Fruit fly (Drosophila melanogaster) whole organism, embryonic: ENCODE results near the gene CG32436.

Experiments
- Atf6 ChIP-seq: fragments of 200-800 bp; sonication (Bioruptor generic); IDR thresholded peaks from 2 replicates; pipeline ENCODE4 v1.3.6; 2022; ENCODE audit warnings: missing biosample characterization, missing genetic modification characterization
- B-H2 ChIP-seq: fragments of 200-800 bp; sonication (Bioruptor generic); optimal IDR thresholded peaks from 2 replicates; lab custom pipeline; 2018; ENCODE audit warnings: missing biosample characterization, mild to moderate bottlenecking, missing genetic modification characterization
- CG11456 ChIP-seq: fragments of 200-800 bp; sonication (Bioruptor generic); IDR thresholded peaks from 3 replicates; pipeline ENCODE4 v1.3.6; 2022; ENCODE audit warnings: missing biosample characterization, missing genetic modification characterization
- CG11696 ChIP-seq: fragments of 200-800 bp; sonication (Bioruptor generic); IDR thresholded peaks from 2 replicates; pipeline ENCODE4 v1.3.6; 2022; ENCODE audit warnings: missing biosample characterization, missing genetic modification characterization
- CG11723 ChIP-seq: fragments of 200-800 bp; sonication (Bioruptor generic); optimal IDR thresholded peaks from 2 replicates; lab custom pipeline; 2017; ENCODE audit warnings: missing biosample characterization, mild to moderate bottlenecking, missing genetic modification characterization
- CG12659 ChIP-seq: fragments of 200-800 bp; sonication (Bioruptor generic); optimal IDR thresholded peaks from 3 replicates; lab custom pipeline; 2017; ENCODE audit warnings: mild to moderate bottlenecking, missing biosample characterization, missing genetic modification reagents, missing genetic modification characterization
- CG14441 ChIP-seq: fragments of 200-800 bp; sonication (Bioruptor generic); IDR thresholded peaks from 2 replicates; pipeline ENCODE4 v1.3.6; 2022; ENCODE audit warnings: missing biosample characterization, missing genetic modification characterization
- CG1529 ChIP-seq: fragments of 200-800 bp; sonication (Bioruptor generic); optimal IDR thresholded peaks from 3 replicates; lab custom pipeline; 2018; ENCODE audit warnings: missing biosample characterization, missing genetic modification characterization
- CG1602 ChIP-seq: fragments of 200-800 bp; sonication (Bioruptor generic); optimal IDR thresholded peaks from 3 replicates; lab custom pipeline; 2016; ENCODE audit warnings: missing biosample characterization, missing genetic modification characterization
- CG16863 ChIP-seq: fragments of 200-800 bp; sonication (Bioruptor generic); optimal IDR thresholded peaks from 3 replicates; lab custom pipeline; 2016; ENCODE audit warnings: missing biosample characterization, missing genetic modification characterization
- CG17385 ChIP-seq: fragments of 200-800 bp; sonication (Bioruptor generic); optimal IDR thresholded peaks from 3 replicates; lab custom pipeline; 2018; ENCODE audit warnings: missing biosample characterization, mild to moderate bottlenecking, missing genetic modification characterization
- CG30403 ChIP-seq: fragments of 200-800 bp; sonication (Bioruptor generic); optimal IDR thresholded peaks from 3 replicates; lab custom pipeline; 2016; ENCODE audit warnings: missing biosample characterization, missing genetic modification characterization
- CG31441 ChIP-seq: fragments of 200-800 bp; sonication (Bioruptor generic); IDR thresholded peaks from 2 replicates; pipeline ENCODE4 v1.3.6; 2022; ENCODE audit warnings: missing biosample characterization, missing genetic modification characterization
- CG3407 ChIP-seq: fragments of 200-800 bp; sonication (Bioruptor generic); optimal IDR thresholded peaks from 2 replicates; lab custom pipeline; 2018; ENCODE audit warnings: missing biosample characterization, mild to moderate bottlenecking, missing genetic modification characterization
- CG42726 ChIP-seq: fragments of 200-800 bp; sonication (Bioruptor generic); IDR thresholded peaks from 2 replicates; pipeline ENCODE4 v1.3.6; 2022; ENCODE audit warnings: missing biosample characterization, missing genetic modification characterization; ENCODE audit not compliant: partially characterized antibody
- CG7745 ChIP-seq: fragments of 200-800 bp; sonication (Bioruptor generic); optimal IDR thresholded peaks from 2 replicates; lab custom pipeline; 2018; ENCODE audit warnings: missing biosample characterization, mild to moderate bottlenecking, missing genetic modification characterization, moderate library complexity
- CG7786 ChIP-seq: fragments of 200-800 bp; sonication (Bioruptor generic); optimal IDR thresholded peaks from 2 replicates; lab custom pipeline; 2016; ENCODE audit warnings: missing biosample characterization, missing genetic modification characterization
- CG9817 ChIP-seq: fragments of 200-800 bp; sonication (Bioruptor generic); optimal IDR thresholded peaks from 2 replicates; lab custom pipeline; 2018; ENCODE audit warnings: missing biosample characterization, mild to moderate bottlenecking, missing genetic modification characterization, moderate library complexity
- CG9932 ChIP-seq: fragments of 200-800 bp; sonication (Bioruptor generic); IDR thresholded peaks from 2 replicates; pipeline ENCODE4 v1.3.6; 2022; ENCODE audit warnings: missing biosample characterization, missing genetic modification characterization
- CHES-1-like ChIP-seq: fragments of 200-800 bp; sonication (Bioruptor generic); optimal IDR thresholded peaks from 2 replicates; lab custom pipeline; 2016; ENCODE audit warnings: missing biosample characterization, missing genetic modification characterization
- Dip3 ChIP-seq: fragments of 200-800 bp; sonication (Bioruptor generic); optimal IDR thresholded peaks from 3 replicates; lab custom pipeline; 2016; ENCODE audit warnings: missing biosample characterization, missing genetic modification characterization
- Fer1 ChIP-seq: fragments of 200-800 bp; sonication (Bioruptor generic); optimal IDR thresholded peaks from 2 replicates; lab custom pipeline; 2017; ENCODE audit warnings: missing biosample characterization, mild to moderate bottlenecking, missing genetic modification characterization
- Fer2 ChIP-seq: fragments of 200-800 bp; sonication (Bioruptor generic); optimal IDR thresholded peaks from 2 replicates; lab custom pipeline; 2018; ENCODE audit warnings: missing biosample characterization, mild to moderate bottlenecking, missing genetic modification characterization, moderate library complexity
- H15 ChIP-seq: fragments of 200-800 bp; sonication (Bioruptor generic); IDR thresholded peaks from 3 replicates; pipeline ENCODE4 v1.3.6; 2022; ENCODE audit warnings: missing biosample characterization, missing genetic modification characterization
- Max ChIP-seq: fragments of 200-800 bp; sonication (Bioruptor generic); optimal IDR thresholded peaks from 2 replicates; lab custom pipeline; 2016; ENCODE audit warnings: missing biosample characterization, mild to moderate bottlenecking, missing genetic modification characterization
- NK7.1 ChIP-seq: fragments of 200-800 bp; sonication (Bioruptor generic); optimal IDR thresholded peaks from 3 replicates; lab custom pipeline; 2016; ENCODE audit warnings: missing biosample characterization, missing genetic modification characterization
- Oli ChIP-seq: fragments of 200-800 bp; sonication (Bioruptor generic); optimal IDR thresholded peaks from 2 replicates; lab custom pipeline; 2018; ENCODE audit warnings: missing biosample characterization, mild to moderate bottlenecking, missing genetic modification characterization, moderate library complexity
- Ravus ChIP-seq: fragments of 200-800 bp; sonication (Bioruptor generic); IDR thresholded peaks from 2 replicates; pipeline ENCODE4 v1.3.6; 2022; ENCODE audit warnings: missing biosample characterization, missing genetic modification characterization
- Xrp1 ChIP-seq: fragments of 200-800 bp; sonication (Bioruptor generic); IDR thresholded peaks from 2 replicates; pipeline ENCODE4 v1.3.6; 2022; ENCODE audit warnings: missing biosample characterization, missing genetic modification characterization
- YL-1 ChIP-seq: fragments of 200-800 bp; sonication (Bioruptor generic); optimal IDR thresholded peaks from 3 replicates; lab custom pipeline; 2017; ENCODE audit warnings: missing biosample characterization, mild to moderate bottlenecking, missing genetic modification characterization
- ab ChIP-seq: fragments of 200-800 bp; sonication (Bioruptor generic); optimal IDR thresholded peaks from 2 replicates; lab custom pipeline; 2016; ENCODE audit warnings: missing biosample characterization, missing genetic modification characterization
- ase ChIP-seq: fragments of 200-800 bp; sonication (Bioruptor generic); IDR thresholded peaks from 3 replicates; pipeline ENCODE4 v1.3.6; 2022; ENCODE audit warnings: missing biosample characterization, missing genetic modification characterization
- cg ChIP-seq: fragments of 200-800 bp; sonication (Bioruptor generic); optimal IDR thresholded peaks from 3 replicates; lab custom pipeline; 2019; ENCODE audit warnings: missing biosample characterization, mild to moderate bottlenecking, missing genetic modification characterization, moderate library complexity
- cwo ChIP-seq: fragments of 200-800 bp; sonication (Bioruptor generic); optimal IDR thresholded peaks from 3 replicates; lab custom pipeline; 2017; ENCODE audit warnings: missing biosample characterization, missing genetic modification characterization, mild to moderate bottlenecking, moderate library complexity, missing genetic modification reagents
- dpn ChIP-seq, 2 experiments: fragments of 200-800 bp; sonication (Bioruptor generic); optimal IDR thresholded peaks; 3 replicates each; lab custom pipeline; 2016; ENCODE audit warnings: missing biosample characterization in 2 of 2, missing genetic modification characterization in 2 of 2
- dysf ChIP-seq: fragments of 200-800 bp; sonication (Bioruptor generic); IDR thresholded peaks from 3 replicates; pipeline ENCODE4 v1.3.6; 2022; ENCODE audit warnings: missing biosample characterization, missing genetic modification characterization
- en ChIP-seq: fragments of 200-800 bp; sonication (Bioruptor generic); optimal IDR thresholded peaks from 2 replicates; lab custom pipeline; 2016; ENCODE audit warnings: missing biosample characterization, missing genetic modification characterization
- ftz-f1 ChIP-seq: fragments of 200-800 bp; sonication (Bioruptor generic); optimal IDR thresholded peaks from 2 replicates; lab custom pipeline; 2016; ENCODE audit warnings: missing biosample characterization, missing genetic modification characterization
- gcm ChIP-seq: fragments of 200-800 bp; sonication (Bioruptor generic); optimal IDR thresholded peaks from 2 replicates; lab custom pipeline; 2019; ENCODE audit warnings: missing biosample characterization, mild to moderate bottlenecking, missing genetic modification characterization, moderate library complexity
- hkb ChIP-seq, 2 experiments: fragments of 200-800 bp in 1 of 2; fragments of >200 bp in 1 of 2; sonication (Bioruptor generic) in 1 of 2; IDR thresholded peaks in 1 of 2; optimal IDR thresholded peaks in 1 of 2; 2 replicates each; pipeline versions ENCODE4 v1.3.6 to Lab custom; 2017 to 2022; ENCODE audit warnings: missing biosample characterization in 1 of 2, missing genetic modification characterization in 1 of 2
- kah ChIP-seq: fragments of 200-800 bp; sonication (Bioruptor generic); optimal IDR thresholded peaks from 2 replicates; lab custom pipeline; 2018; ENCODE audit warnings: missing biosample characterization, mild to moderate bottlenecking, missing genetic modification characterization
- mam ChIP-seq: fragments of 200-800 bp; sonication (Bioruptor generic); optimal IDR thresholded peaks from 3 replicates; lab custom pipeline; 2016; ENCODE audit warnings: missing biosample characterization, missing genetic modification characterization
- p53 ChIP-seq: fragments of 200-800 bp; sonication (Bioruptor generic); optimal IDR thresholded peaks from 2 replicates; lab custom pipeline; 2016; ENCODE audit warnings: missing biosample characterization, missing genetic modification characterization
- pb ChIP-seq: fragments of 200-800 bp; sonication (Bioruptor generic); optimal IDR thresholded peaks from 3 replicates; lab custom pipeline; 2016; ENCODE audit warnings: missing biosample characterization, missing genetic modification characterization
- pita ChIP-seq: fragments of 200-800 bp; sonication (Bioruptor generic); optimal IDR thresholded peaks from 2 replicates; lab custom pipeline; 2017; ENCODE audit warnings: missing biosample characterization, mild to moderate bottlenecking, missing genetic modification characterization
- row ChIP-seq: fragments of 200-800 bp; sonication (Bioruptor generic); IDR thresholded peaks from 3 replicates; pipeline ENCODE4 v1.3.6; 2022; ENCODE audit warnings: missing biosample characterization, missing genetic modification characterization
- run ChIP-seq: fragments of 200-800 bp; sonication (Bioruptor generic); optimal IDR thresholded peaks from 3 replicates; lab custom pipeline; 2018; ENCODE audit warnings: missing biosample characterization, mild to moderate bottlenecking, missing genetic modification characterization
- sima ChIP-seq: fragments of 200-800 bp; sonication (Bioruptor generic); optimal IDR thresholded peaks from 2 replicates; lab custom pipeline; 2016; ENCODE audit warnings: missing biosample characterization, missing genetic modification characterization
- tna ChIP-seq: fragments of 200-800 bp; sonication (Bioruptor generic); IDR thresholded peaks from 2 replicates; pipeline ENCODE4 v1.3.6; 2022; ENCODE audit warnings: missing biosample characterization, missing genetic modification characterization; ENCODE audit not compliant: partially characterized antibody
- toy ChIP-seq: fragments of 200-800 bp; sonication (Bioruptor generic); IDR thresholded peaks from 2 replicates; pipeline ENCODE4 v1.3.6; 2022; ENCODE audit warnings: missing biosample characterization, missing genetic modification characterization

CG32436 gene

dm6 chr3L:21347197-21347831, 3.5 kb downstream of the CG32436 start (continued):
- TF ChIP-seq NK7.1 (GFP tag; lab: Kevin White, UChicago) (no peak), CG31441 (peak; percentile 62), Atf6 (GFP tag; lab: Robert Waterston, UW) (0 out of 2 replicates have a peak, but pooled peaks have one; percentile 8), CG11456 (0 out of 3 replicates have a peak, but pooled peaks have one; percentile 29), CG30403 (GFP tag; lab: Kevin White, UChicago) (peak; percentile 68), CG16863 (GFP tag; lab: Kevin White, UChicago) (peak; percentile 43), Dip3 (peak; percentile 30), kah (GFP tag; lab: Kevin White, UChicago) (no peak), Xrp1 (GFP tag; lab: Robert Waterston, UW) (peak; percentile 20; the same call in 1 of the 2 replicates), row (GFP tag; lab: Robert Waterston, UW) (peak; percentile 28; the same call in 1 of the 3 replicates), ftz-f1 (no peak), H15 (GFP tag; lab: Robert Waterston, UW) (no peak), ase (GFP tag; lab: Robert Waterston, UW) (no peak), p53 (GFP tag; lab: Kevin White, UChicago) (no peak), CG7745 (no peak), Fer1 (GFP tag; lab: Kevin White, UChicago) (no peak), CG11696 (peak; percentile 92), cg (GFP tag; lab: Kevin White, UChicago) (peak; percentile 20), B-H2 (GFP tag; lab: Kevin White, UChicago) (no peak), CHES-1-like (no peak), cwo (no peak), gcm (no peak), mam (peak; percentile 39), CG3407 (GFP tag; lab: Kevin White, UChicago) (peak; percentile 8), pb (no peak), hkb (optimal IDR thresholded peaks at IDR 0.05; lab: Kevin White, UChicago) (no peak), hkb (GFP tag; IDR thresholded peaks at IDR 0.05; lab: Robert Waterston, UW) (peak; percentile 44; the same call in 1 of the 2 replicates), CG42726 (GFP tag; lab: Robert Waterston, UW) (no peak), CG7786 (GFP tag; lab: Kevin White, UChicago) (no peak), Ravus (GFP tag; lab: Robert Waterston, UW) (no peak), tna (GFP tag; lab: Robert Waterston, UW) (no peak), dysf (GFP tag; lab: Robert Waterston, UW) (peak; percentile 37; the same call in 1 of the 3 replicates), CG12659 (GFP tag; lab: Kevin White, UChicago) (peak; percentile 19), sima (GFP tag; lab: Kevin White, UChicago) (no peak), Fer2 (tag; lab: Kevin White, UChicago) (no peak), run (no peak), en (GFP tag; lab: Kevin White, UChicago) (no peak), Oli (tag; lab: Kevin White, UChicago) (peak; percentile 63), pita (GFP tag; lab: Kevin White, UChicago) (no peak), CG1602 (peak; percentile 36), toy (GFP tag; lab: Robert Waterston, UW) (no peak), CG11723 (GFP tag; lab: Kevin White, UChicago) (no peak), CG17385 (GFP tag; lab: Kevin White, UChicago) (peak; percentile 1), CG9817 (tag; lab: Kevin White, UChicago) (peak; percentile 4), dpn (GFP tag; optimal IDR thresholded peaks at IDR 0.05; lab: Kevin White, UChicago) (peak; percentile 58), CG14441 (GFP tag; lab: Robert Waterston, UW) (no peak), CG9932 (GFP tag; lab: Robert Waterston, UW) (0 out of 2 replicates have a peak, but pooled peaks have one; percentile 9), CG1529 (GFP tag; lab: Kevin White, UChicago) (no peak), ab (no peak), YL-1 (GFP tag; lab: Kevin White, UChicago) (no peak), Max (GFP tag; lab: Kevin White, UChicago) (peak; percentile 13)
